Fruit fly (Drosophila melanogaster) whole organism, embryonic: Measurements from ENCODE around the gene CG43998.

Experiments
- ATbp ChIP-seq: fragments of 200-800 bp; sonication (Bioruptor generic); optimal IDR thresholded peaks from 2 replicates; lab custom pipeline; 2017; ENCODE audit warnings: missing biosample characterization, mild to moderate bottlenecking, missing genetic modification characterization, missing genetic modification reagents
- CG10543 ChIP-seq: fragments of 200-800 bp; sonication (Bioruptor generic); optimal IDR thresholded peaks from 3 replicates; lab custom pipeline; 2017; ENCODE audit warnings: missing biosample characterization, mild to moderate bottlenecking, missing genetic modification characterization, moderate library complexity
- CG10565 ChIP-seq: fragments of 200-800 bp; sonication (Bioruptor generic); optimal IDR thresholded peaks from 3 replicates; lab custom pipeline; 2016; ENCODE audit warnings: missing biosample characterization, mild to moderate bottlenecking, missing genetic modification characterization
- CG10959 ChIP-seq: fragments of 200-800 bp; sonication (Bioruptor generic); IDR thresholded peaks from 2 replicates; pipeline ENCODE4 v1.3.6; 2022; ENCODE audit warnings: missing biosample characterization, missing genetic modification characterization
- CG13296 ChIP-seq: fragments of 200-800 bp; sonication (Bioruptor generic); optimal IDR thresholded peaks from 3 replicates; lab custom pipeline; 2018; ENCODE audit warnings: missing biosample characterization, mild to moderate bottlenecking, missing genetic modification characterization
- CG13775 ChIP-seq: fragments of 200-800 bp; sonication (Bioruptor generic); optimal IDR thresholded peaks from 3 replicates; lab custom pipeline; 2017; ENCODE audit warnings: missing biosample characterization, mild to moderate bottlenecking, missing genetic modification characterization
- CG14441 ChIP-seq: fragments of 200-800 bp; sonication (Bioruptor generic); IDR thresholded peaks from 2 replicates; pipeline ENCODE4 v1.3.6; 2022; ENCODE audit warnings: missing biosample characterization, missing genetic modification characterization
- CG17612 ChIP-seq: fragments of 200-800 bp; sonication (Bioruptor generic); IDR thresholded peaks from 2 replicates; pipeline ENCODE4 v1.3.6; 2022; ENCODE audit warnings: missing biosample characterization, missing genetic modification characterization
- CG2202 ChIP-seq: fragments of 200-800 bp; sonication (Bioruptor generic); optimal IDR thresholded peaks from 2 replicates; lab custom pipeline; 2018; ENCODE audit warnings: missing biosample characterization, mild to moderate bottlenecking, missing genetic modification characterization
- CG2875 ChIP-seq: fragments of 200-800 bp; sonication (Bioruptor generic); optimal IDR thresholded peaks from 2 replicates; lab custom pipeline; 2017; ENCODE audit warnings: missing biosample characterization, mild to moderate bottlenecking, missing genetic modification characterization, missing genetic modification reagents
- CG30403 ChIP-seq: fragments of 200-800 bp; sonication (Bioruptor generic); optimal IDR thresholded peaks from 3 replicates; lab custom pipeline; 2016; ENCODE audit warnings: missing biosample characterization, missing genetic modification characterization
- CG3163 ChIP-seq: fragments of 200-800 bp; sonication (Bioruptor generic); optimal IDR thresholded peaks from 3 replicates; lab custom pipeline; 2016; ENCODE audit warnings: missing biosample characterization, missing genetic modification characterization
- CG32767 ChIP-seq: fragments of 200-800 bp; sonication (Bioruptor generic); IDR thresholded peaks from 2 replicates; pipeline ENCODE4 v1.3.6; 2022; ENCODE audit warnings: missing biosample characterization, missing genetic modification characterization
- CG3726 ChIP-seq: fragments of 200-800 bp; sonication (Bioruptor generic); IDR thresholded peaks from 3 replicates; pipeline ENCODE4, ENCODE4 v1.3.6; 2022; ENCODE audit warnings: missing biosample characterization, missing genetic modification characterization
- CG4282 ChIP-seq: fragments of 200-800 bp; sonication (Bioruptor generic); optimal IDR thresholded peaks from 2 replicates; lab custom pipeline; 2016; ENCODE audit warnings: missing biosample characterization, missing genetic modification characterization
- CG6854 ChIP-seq: fragments of 200-800 bp; sonication (Bioruptor generic); optimal IDR thresholded peaks from 3 replicates; lab custom pipeline; 2017; ENCODE audit warnings: missing biosample characterization, mild to moderate bottlenecking, missing genetic modification characterization
- CG7987 ChIP-seq: fragments of 200-800 bp; sonication (Bioruptor generic); optimal IDR thresholded peaks from 2 replicates; lab custom pipeline; 2018; ENCODE audit warnings: missing biosample characterization, mild to moderate bottlenecking, missing genetic modification characterization, moderate library complexity
- CG9215 ChIP-seq: fragments of 200-800 bp; sonication (Bioruptor generic); IDR thresholded peaks from 2 replicates; pipeline ENCODE4 v1.3.6; 2022; ENCODE audit warnings: missing biosample characterization, missing genetic modification characterization
- CoRest ChIP-seq: fragments of 200-800 bp; sonication (Bioruptor generic); optimal IDR thresholded peaks from 3 replicates; lab custom pipeline; 2018; ENCODE audit warnings: missing biosample characterization, mild to moderate bottlenecking, missing genetic modification characterization, moderate library complexity
- Dbx ChIP-seq: fragments of 200-800 bp; sonication (Bioruptor generic); IDR thresholded peaks from 3 replicates; pipeline ENCODE4 v1.3.6; 2022; ENCODE audit warnings: missing biosample characterization, missing genetic modification characterization
- Fer3 ChIP-seq: fragments of 200-800 bp; sonication (Bioruptor generic); optimal IDR thresholded peaks from 2 replicates; lab custom pipeline; 2018; ENCODE audit warnings: missing biosample characterization, mild to moderate bottlenecking, missing genetic modification characterization, moderate library complexity
- Gsc ChIP-seq: fragments of 200-800 bp; sonication (Bioruptor generic); IDR thresholded peaks from 2 replicates; pipeline ENCODE4 v1.3.6; 2022; ENCODE audit warnings: missing biosample characterization, missing genetic modification characterization
- H15 ChIP-seq: fragments of 200-800 bp; sonication (Bioruptor generic); IDR thresholded peaks from 3 replicates; pipeline ENCODE4 v1.3.6; 2022; ENCODE audit warnings: missing biosample characterization, missing genetic modification characterization
- H2.0 ChIP-seq: fragments of 200-800 bp; sonication (Bioruptor generic); IDR thresholded peaks from 2 replicates; pipeline ENCODE4 v1.3.6; 2022; ENCODE audit warnings: missing biosample characterization, missing genetic modification characterization
- Hey ChIP-seq: fragments of 200-800 bp; sonication (Bioruptor generic); optimal IDR thresholded peaks from 3 replicates; lab custom pipeline; 2018; ENCODE audit warnings: missing biosample characterization, mild to moderate bottlenecking, missing genetic modification characterization
- MBD-R2 ChIP-seq: fragments of 200-800 bp; sonication (Bioruptor generic); IDR thresholded peaks from 2 replicates; pipeline ENCODE4 v1.3.6; 2022; ENCODE audit warnings: missing biosample characterization, missing genetic modification characterization
- Max ChIP-seq: fragments of 200-800 bp; sonication (Bioruptor generic); optimal IDR thresholded peaks from 2 replicates; lab custom pipeline; 2016; ENCODE audit warnings: missing biosample characterization, mild to moderate bottlenecking, missing genetic modification characterization
- Mes4 ChIP-seq: fragments of 200-800 bp; sonication (Bioruptor generic); optimal IDR thresholded peaks from 2 replicates; lab custom pipeline; 2016; ENCODE audit warnings: missing biosample characterization, missing genetic modification characterization
- Mrtf ChIP-seq: fragments of 200-800 bp; sonication (Bioruptor generic); IDR thresholded peaks from 3 replicates; pipeline ENCODE4 v1.3.6; 2022; ENCODE audit warnings: missing biosample characterization, missing genetic modification characterization
- Myb ChIP-seq: fragments of 200-800 bp; sonication (Bioruptor generic); optimal IDR thresholded peaks from 2 replicates; lab custom pipeline; 2016; ENCODE audit warnings: missing biosample characterization, missing genetic modification characterization
- Spps ChIP-seq: fragments of 200-800 bp; sonication (Bioruptor generic); optimal IDR thresholded peaks from 2 replicates; lab custom pipeline; 2018; ENCODE audit warnings: missing biosample characterization, mild to moderate bottlenecking, missing genetic modification characterization
- Sry-δ ChIP-seq: fragments of 200-800 bp; sonication (Bioruptor generic); optimal IDR thresholded peaks from 2 replicates; lab custom pipeline; 2016; ENCODE audit warnings: missing biosample characterization, missing genetic modification characterization
- YL-1 ChIP-seq: fragments of 200-800 bp; sonication (Bioruptor generic); optimal IDR thresholded peaks from 3 replicates; lab custom pipeline; 2017; ENCODE audit warnings: missing biosample characterization, mild to moderate bottlenecking, missing genetic modification characterization
- chif ChIP-seq, 2 experiments: fragments of 200-800 bp; sonication (Bioruptor generic); optimal IDR thresholded peaks; 3 replicates each; lab custom pipeline; 2016; ENCODE audit warnings: missing biosample characterization in 2 of 2, missing genetic modification characterization in 2 of 2
- ci ChIP-seq: fragments of 200-800 bp; sonication (Bioruptor generic); IDR thresholded peaks from 3 replicates; pipeline ENCODE4 v1.3.6; 2022; ENCODE audit warnings: missing biosample characterization, missing genetic modification characterization
- exex ChIP-seq: fragments of 200-800 bp; sonication (Bioruptor generic); optimal IDR thresholded peaks from 4 replicates; lab custom pipeline; 2018; ENCODE audit warnings: missing biosample characterization, mild to moderate bottlenecking, missing genetic modification characterization, moderate library complexity
- fd3F ChIP-seq: fragments of 200-800 bp; sonication (Bioruptor generic); optimal IDR thresholded peaks from 2 replicates; lab custom pipeline; 2018; ENCODE audit warnings: missing biosample characterization, mild to moderate bottlenecking, missing genetic modification characterization, moderate library complexity
- fd64A ChIP-seq: fragments of 200-800 bp; sonication (Bioruptor generic); optimal IDR thresholded peaks from 3 replicates; lab custom pipeline; 2018; ENCODE audit warnings: missing biosample characterization, mild to moderate bottlenecking, missing genetic modification characterization
- fru ChIP-seq: fragments of >200 bp; optimal IDR thresholded peaks from 2 replicates; lab custom pipeline; 2017
- h ChIP-seq: fragments of >200 bp; optimal IDR thresholded peaks from 2 replicates; lab custom pipeline; 2017
- kah ChIP-seq: fragments of 200-800 bp; sonication (Bioruptor generic); optimal IDR thresholded peaks from 2 replicates; lab custom pipeline; 2018; ENCODE audit warnings: missing biosample characterization, mild to moderate bottlenecking, missing genetic modification characterization
- ken ChIP-seq: fragments of 200-800 bp; sonication (Bioruptor generic); IDR thresholded peaks from 3 replicates; pipeline ENCODE4 v1.3.6; 2022; ENCODE audit warnings: missing biosample characterization, missing genetic modification characterization
- lmd ChIP-seq: fragments of 200-800 bp; sonication (Bioruptor generic); IDR thresholded peaks from 2 replicates; pipeline ENCODE4 v1.3.6; 2022; ENCODE audit warnings: missing biosample characterization, missing genetic modification characterization
- mam ChIP-seq: fragments of 200-800 bp; sonication (Bioruptor generic); optimal IDR thresholded peaks from 3 replicates; lab custom pipeline; 2016; ENCODE audit warnings: missing biosample characterization, missing genetic modification characterization
- mirr ChIP-seq: fragments of 200-800 bp; sonication (Bioruptor generic); optimal IDR thresholded peaks from 3 replicates; lab custom pipeline; 2018; ENCODE audit warnings: missing biosample characterization, mild to moderate bottlenecking, missing genetic modification characterization
- nom ChIP-seq: fragments of 200-800 bp; sonication (Bioruptor generic); optimal IDR thresholded peaks from 2 replicates; lab custom pipeline; 2017; ENCODE audit warnings: missing biosample characterization, missing genetic modification characterization, mild to moderate bottlenecking, moderate library complexity, missing genetic modification reagents
- prd ChIP-seq, 3 experiments: fragments of >200 bp in 2 of 3; fragments of 200-800 bp in 1 of 3; sonication (Bioruptor generic) in 1 of 3; optimal IDR thresholded peaks in 2 of 3; IDR thresholded peaks in 1 of 3; 2 replicates in 2 of 3; 3 replicates in 1 of 3; pipeline versions ENCODE4 v1.3.6 to Lab custom; 2017 to 2022; ENCODE audit warnings: missing biosample characterization in 1 of 3, missing genetic modification characterization in 1 of 3
- rib ChIP-seq: fragments of 200-800 bp; sonication (Bioruptor generic); IDR thresholded peaks from 2 replicates; pipeline ENCODE4 v1.3.6; 2022; ENCODE audit warnings: missing biosample characterization, missing genetic modification characterization
- sisA ChIP-seq: fragments of 200-800 bp; sonication (Bioruptor generic); IDR thresholded peaks from 2 replicates; pipeline ENCODE4 v1.3.6; 2022; ENCODE audit warnings: missing biosample characterization, missing genetic modification characterization
- tio ChIP-seq: fragments of 200-800 bp; sonication (Bioruptor generic); optimal IDR thresholded peaks from 2 replicates; lab custom pipeline; 2017; ENCODE audit warnings: missing biosample characterization, missing genetic modification characterization, inconsistent platforms
- tup ChIP-seq: fragments of 200-800 bp; sonication (Bioruptor generic); optimal IDR thresholded peaks from 2 replicates; lab custom pipeline; 2016; ENCODE audit warnings: missing biosample characterization, mild to moderate bottlenecking, missing genetic modification characterization, moderate library complexity
- zen ChIP-seq: fragments of 200-800 bp; sonication (Bioruptor generic); optimal IDR thresholded peaks from 3 replicates; lab custom pipeline; 2018; ENCODE audit warnings: missing biosample characterization, mild to moderate bottlenecking, missing genetic modification characterization, moderate library complexity

The CG43998 gene

DNA sequence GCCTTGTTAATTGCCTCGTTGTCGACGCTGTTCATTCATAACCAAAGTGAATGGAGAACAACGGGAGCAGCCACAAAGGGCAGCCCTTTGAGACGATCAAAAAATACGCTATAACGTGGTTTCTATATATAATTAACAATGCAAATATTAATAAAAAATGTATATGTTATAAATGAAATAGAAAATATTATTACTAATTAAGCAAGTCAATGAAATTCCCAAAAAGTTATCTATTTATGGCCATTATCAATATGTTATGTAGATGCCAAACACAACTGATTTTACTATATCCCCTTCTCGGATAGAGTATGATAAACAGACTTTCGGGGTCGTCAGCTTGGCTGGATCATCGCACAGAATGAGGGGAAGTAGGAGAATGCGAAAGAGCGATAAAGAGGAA is 40.6 kb upstream of the CG43998 start (continued):
- TF ChIP-seq CG17612 (GFP tag; lab: Robert Waterston, UW) (no peak), rib (GFP tag; lab: Robert Waterston, UW) (no peak), CoRest (peak; percentile 55), CG10565 (GFP tag; lab: Kevin White, UChicago) (no peak), CG2875 (GFP tag; lab: Kevin White, UChicago) (no peak), CG2202 (no peak), kah (GFP tag; lab: Kevin White, UChicago) (no peak), Hey (tag; lab: Kevin White, UChicago) (no peak), CG10959 (GFP tag; lab: Robert Waterston, UW) (no peak), Gsc (GFP tag; lab: Robert Waterston, UW) (no peak), Myb (GFP tag; lab: Kevin White, UChicago) (no peak), H2.0 (GFP tag; lab: Robert Waterston, UW) (peak; percentile 38; the same call in 1 of the 2 replicates), lmd (GFP tag; lab: Robert Waterston, UW) (peak; percentile 65), CG7987 (GFP tag; lab: Kevin White, UChicago) (no peak), fd3F (peak; percentile 52), Max (no peak), YL-1 (GFP tag; lab: Kevin White, UChicago) (no peak), sisA (GFP tag; lab: Robert Waterston, UW) (peak; percentile 27; the same call in 1 of the 2 replicates), H15 (GFP tag; lab: Robert Waterston, UW) (no peak), Mes4 (GFP tag; lab: Kevin White, UChicago) (no peak), CG3163 (no peak), CG6854 (GFP tag; lab: Kevin White, UChicago) (no peak), mirr (no peak), ci (GFP tag; lab: Robert Waterston, UW) (0 out of 3 replicates have a peak, but pooled peaks have one; percentile 52), CG10543 (GFP tag; lab: Kevin White, UChicago) (peak; percentile 79), Fer3 (tag; lab: Kevin White, UChicago) (peak; percentile 61), Mrtf (GFP tag; lab: Robert Waterston, UW) (no peak; the same call in 2 of the 3 replicates), fd64A (no peak), ken (GFP tag; lab: Robert Waterston, UW) (peak; percentile 49; the same call in 1 of the 3 replicates), Sry-δ (GFP tag; lab: Kevin White, UChicago) (no peak), exex (no peak), CG13296 (GFP tag; lab: Kevin White, UChicago) (peak; percentile 57), Dbx (GFP tag; lab: Robert Waterston, UW) (peak; percentile 35; the same call in 2 of the 3 replicates), CG13775 (GFP tag; lab: Kevin White, UChicago) (no peak), tio (GFP tag; lab: Kevin White, UChicago) (no peak), CG4282 (GFP tag; lab: Kevin White, UChicago) (no peak), prd (optimal IDR thresholded peaks at IDR 0.05; lab: Kevin White, UChicago) (no peak), prd (GFP tag; IDR thresholded peaks at IDR 0.05; lab: Robert Waterston, UW) (peak; percentile 67), CG14441 (GFP tag; lab: Robert Waterston, UW) (peak; percentile 72), CG30403 (peak; percentile 48), CG3726 (GFP tag; lab: Robert Waterston, UW) (no peak), MBD-R2 (GFP tag; lab: Robert Waterston, UW) (no peak), fru (lab: Kevin White, UChicago) (no peak), tup (GFP tag; lab: Kevin White, UChicago) (no peak), nom (GFP tag; lab: Kevin White, UChicago) (no peak), mam (GFP tag; lab: Kevin White, UChicago) (no peak), chif (GFP tag; optimal IDR thresholded peaks at IDR 0.05; lab: Kevin White, UChicago) (no peak), ATbp (GFP tag; lab: Kevin White, UChicago) (peak; percentile 56), CG32767 (GFP tag; lab: Robert Waterston, UW) (peak; percentile 42; the same call in 1 of the 2 replicates), Spps (tag; lab: Kevin White, UChicago) (no peak), h (lab: Kevin White, UChicago) (no peak), zen (tag; lab: Kevin White, UChicago) (no peak), CG9215 (GFP tag; lab: Robert Waterston, UW) (0 out of 2 replicates have a peak, but pooled peaks have one; percentile 27)
